Fruit fly (Drosophila melanogaster): Measurements from ENCODE around the gene st.

st gene

dm6 chr3L:16489283-16489682 lies 8.2 kb upstream of the st start:
- TF ChIP-seq CG11617 (GFP tag; optimal IDR thresholded peaks at IDR 0.05) (no peak), kay (GFP tag; ENCODE audit: borderline replicate concordance) (no peak), Clk (GFP tag; optimal IDR thresholded peaks at IDR 0.05) (no peak), cic (GFP tag; optimal IDR thresholded peaks at IDR 0.05) (no peak), tj (GFP tag; optimal IDR thresholded peaks at IDR 0.05) (no peak), cnc (optimal IDR thresholded peaks at IDR 0.05) (no peak), CG5204 (GFP tag; optimal IDR thresholded peaks at IDR 0.05) (no peak), CG1620 (GFP tag; optimal IDR thresholded peaks at IDR 0.05) (no peak)

- TF ChIP-seq Clk (GFP tag; optimal IDR thresholded peaks at IDR 0.05) (no peak), kay (GFP tag; ENCODE audit: borderline replicate concordance) (no peak), CG1620 (GFP tag; optimal IDR thresholded peaks at IDR 0.05) (no peak), cic (GFP tag; optimal IDR thresholded peaks at IDR 0.05) (no peak), CG12768 (GFP tag; optimal IDR thresholded peaks at IDR 0.05) (no peak), tj (GFP tag; optimal IDR thresholded peaks at IDR 0.05) (no peak), Crg-1 (GFP tag; optimal IDR thresholded peaks at IDR 0.05) (no peak), pad (GFP tag; optimal IDR thresholded peaks at IDR 0.05) (no peak), Mnt (GFP tag; optimal IDR thresholded peaks at IDR 0.05) (no peak), toe (GFP tag; optimal IDR thresholded peaks at IDR 0.05) (no peak), CG11617 (GFP tag; optimal IDR thresholded peaks at IDR 0.05) (no peak)
Observed at dm6 chr3L:16489822-16490582, 7.4 kb upstream of the st start.

DNA sequence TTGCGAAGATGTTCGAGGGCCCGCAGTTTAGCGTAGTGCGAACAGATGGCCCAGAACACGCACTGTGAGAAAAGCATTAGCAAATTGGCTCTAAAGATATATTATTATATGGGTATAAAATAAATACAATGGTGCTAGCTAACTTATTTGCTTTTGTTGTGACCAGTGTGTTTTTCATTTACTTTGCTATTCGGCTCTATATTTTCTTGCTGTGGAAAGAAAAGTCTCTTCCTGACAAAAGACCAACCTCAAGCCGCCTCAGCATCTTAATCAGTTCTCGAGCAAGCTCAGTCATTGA lies 6.9 kb upstream of the st start:
- TF ChIP-seq CG11617 (GFP tag; optimal IDR thresholded peaks at IDR 0.05), result no peak
- TF ChIP-seq CG7101 (tag; optimal IDR thresholded peaks at IDR 0.05), result no peak
- TF ChIP-seq CG14711 (tag; optimal IDR thresholded peaks at IDR 0.05), result no peak
- no peak for TF ChIP-seq kay (GFP tag; ENCODE audit: borderline replicate concordance)
- no peak for TF ChIP-seq Crg-1 (GFP tag; optimal IDR thresholded peaks at IDR 0.05)
- no peak for TF ChIP-seq tj (GFP tag; optimal IDR thresholded peaks at IDR 0.05)
- TF ChIP-seq toe (GFP tag; optimal IDR thresholded peaks at IDR 0.05), result no peak
- no peak for TF ChIP-seq bab1 (GFP tag; optimal IDR thresholded peaks at IDR 0.05)
- TF ChIP-seq Hr96 (GFP tag; optimal IDR thresholded peaks at IDR 0.05), result no peak
- no peak for TF ChIP-seq CG7045 (GFP tag; optimal IDR thresholded peaks at IDR 0.05)
- no peak for TF ChIP-seq CG1620 (GFP tag; optimal IDR thresholded peaks at IDR 0.05)
- no peak for TF ChIP-seq cnc (optimal IDR thresholded peaks at IDR 0.05)
- TF ChIP-seq CG5204 (GFP tag; optimal IDR thresholded peaks at IDR 0.05), result no peak
- TF ChIP-seq Mnt (GFP tag; optimal IDR thresholded peaks at IDR 0.05), result no peak
- TF ChIP-seq ovo (GFP tag; optimal IDR thresholded peaks at IDR 0.05), result no peak
- no peak for TF ChIP-seq CG12768 (GFP tag; optimal IDR thresholded peaks at IDR 0.05)

- TF ChIP-seq CG5204 (GFP tag; optimal IDR thresholded peaks at IDR 0.05) (no peak), Mnt (GFP tag; optimal IDR thresholded peaks at IDR 0.05) (no peak), CG7045 (GFP tag; optimal IDR thresholded peaks at IDR 0.05) (no peak), kay (GFP tag; ENCODE audit: borderline replicate concordance) (no peak), pad (GFP tag; optimal IDR thresholded peaks at IDR 0.05) (no peak), Clk (GFP tag; optimal IDR thresholded peaks at IDR 0.05) (no peak)
Observed at dm6 chr3L:16491006-16491605, 6.3 kb upstream of the st start.

DNA sequence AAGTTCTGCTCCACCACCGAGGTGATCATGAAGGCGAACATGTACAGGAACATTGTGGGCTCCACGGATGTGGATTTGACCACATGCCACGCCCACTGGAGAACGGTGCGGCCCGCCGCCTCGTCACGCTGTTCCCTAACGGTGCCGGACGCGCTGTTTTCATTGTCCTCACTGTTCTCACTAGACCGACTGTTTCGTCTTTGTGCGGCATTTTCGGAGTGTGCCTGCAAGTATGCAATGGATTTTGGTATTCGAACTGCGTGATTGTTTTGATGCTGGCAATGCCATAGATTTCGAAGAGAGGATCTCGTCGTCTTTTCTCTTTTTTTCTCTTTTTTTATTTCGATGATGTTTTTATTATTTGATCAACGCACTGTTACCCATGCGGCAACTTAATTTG lies 3.7 kb upstream of the st start:
- TF ChIP-seq tj (GFP tag; optimal IDR thresholded peaks at IDR 0.05) (no peak), CG7101 (tag; optimal IDR thresholded peaks at IDR 0.05) (no peak), CG7045 (GFP tag; optimal IDR thresholded peaks at IDR 0.05) (no peak), bab1 (GFP tag; optimal IDR thresholded peaks at IDR 0.05) (no peak), CG5204 (GFP tag; optimal IDR thresholded peaks at IDR 0.05) (no peak), cic (GFP tag; optimal IDR thresholded peaks at IDR 0.05) (no peak), CG33017 (tag; optimal IDR thresholded peaks at IDR 0.05) (no peak), cnc (optimal IDR thresholded peaks at IDR 0.05) (no peak), CG11617 (GFP tag; optimal IDR thresholded peaks at IDR 0.05) (no peak), toe (GFP tag; optimal IDR thresholded peaks at IDR 0.05) (no peak), CG12768 (GFP tag; optimal IDR thresholded peaks at IDR 0.05) (no peak)

DNA sequence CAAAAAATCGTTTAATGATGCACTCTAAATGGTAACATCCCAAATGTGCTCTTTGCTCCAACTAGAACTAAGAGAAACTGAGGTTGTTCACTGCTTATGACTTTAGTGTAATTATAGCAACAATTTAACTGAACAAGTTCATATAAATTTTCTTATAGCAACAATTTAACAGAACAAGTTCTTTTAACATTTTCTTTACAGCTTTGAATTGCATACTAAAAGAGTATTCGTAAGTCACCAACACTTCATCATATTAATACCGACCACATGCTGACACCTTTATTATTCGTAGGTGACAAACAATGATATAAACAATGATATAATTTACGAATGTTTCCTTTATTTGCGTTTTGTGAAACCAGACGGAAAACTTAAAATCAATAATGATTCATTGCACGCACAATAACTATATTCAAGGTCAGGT lies 2.8 kb upstream of the st start:
- TF ChIP-seq kay (GFP tag; ENCODE audit: borderline replicate concordance), result no peak
- no peak for TF ChIP-seq CG11617 (GFP tag; optimal IDR thresholded peaks at IDR 0.05)
- TF ChIP-seq cnc (optimal IDR thresholded peaks at IDR 0.05), result no peak
- TF ChIP-seq tj (GFP tag; optimal IDR thresholded peaks at IDR 0.05), result no peak
- TF ChIP-seq CG7045 (GFP tag; optimal IDR thresholded peaks at IDR 0.05), result no peak
- no peak for TF ChIP-seq pad (GFP tag; optimal IDR thresholded peaks at IDR 0.05)
- no peak for TF ChIP-seq ovo (GFP tag; optimal IDR thresholded peaks at IDR 0.05)
- no peak for TF ChIP-seq bab1 (GFP tag; optimal IDR thresholded peaks at IDR 0.05)
- no peak for TF ChIP-seq Clk (GFP tag; optimal IDR thresholded peaks at IDR 0.05)
- TF ChIP-seq CG7101 (tag; optimal IDR thresholded peaks at IDR 0.05), result no peak
- TF ChIP-seq CG12768 (GFP tag; optimal IDR thresholded peaks at IDR 0.05), result no peak
- TF ChIP-seq Crg-1 (GFP tag; optimal IDR thresholded peaks at IDR 0.05), result no peak
- TF ChIP-seq CG33017 (tag; optimal IDR thresholded peaks at IDR 0.05), result no peak
- TF ChIP-seq Mnt (GFP tag; optimal IDR thresholded peaks at IDR 0.05), result no peak
- no peak for TF ChIP-seq toe (GFP tag; optimal IDR thresholded peaks at IDR 0.05)
- no peak for TF ChIP-seq Hr96 (GFP tag; optimal IDR thresholded peaks at IDR 0.05)
- no peak for TF ChIP-seq CG14711 (tag; optimal IDR thresholded peaks at IDR 0.05)
- TF ChIP-seq CG1620 (GFP tag; optimal IDR thresholded peaks at IDR 0.05), result no peak

Data from whole organism, adult.